Fruit fly (Drosophila melanogaster): ENCODE measurements around the gene sturkopf.

Gene sturkopf

DNA sequence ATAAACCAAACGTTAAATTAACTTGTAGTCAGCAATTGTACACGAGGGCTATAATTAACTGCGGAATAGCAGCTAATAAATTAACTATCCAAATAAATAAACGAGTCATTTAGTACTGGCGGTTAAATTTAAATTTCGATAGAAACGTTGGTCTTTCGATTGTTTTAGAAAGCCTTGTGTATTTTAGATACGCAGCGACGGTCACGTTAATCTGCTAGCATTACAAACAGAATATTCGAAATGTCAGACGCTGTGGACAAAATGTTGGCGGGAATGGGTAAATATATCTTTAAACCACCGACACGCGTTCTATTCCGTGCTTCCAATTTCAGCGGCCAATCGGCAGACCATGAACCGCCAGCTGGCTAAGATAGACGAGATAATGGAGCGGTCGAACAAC lies 18.4 kb upstream of the sturkopf start, which contains the start of gene msd1 (continued):
- TF ChIP-seq CG11085 (GFP tag; IDR thresholded peaks at IDR 0.05) (no peak), zen2 (GFP tag; IDR thresholded peaks at IDR 0.05; ENCODE audit: partially characterized antibody) (no peak), Hmr (GFP tag; optimal IDR thresholded peaks at IDR 0.05) (no peak), CG15514 (GFP tag; optimal IDR thresholded peaks at IDR 0.05) (peak; percentile 33), Mrtf (GFP tag; IDR thresholded peaks at IDR 0.05) (no peak), Lhr (GFP tag; optimal IDR thresholded peaks at IDR 0.05) (no peak), Dref (GFP tag; IDR thresholded peaks at IDR 0.05) (peak; percentile 78), Dad (GFP tag; optimal IDR thresholded peaks at IDR 0.05) (no peak), CG34224 (GFP tag; IDR thresholded peaks at IDR 0.05; ENCODE audit: partially characterized antibody) (0 out of 3 replicates have a peak, but pooled peaks have one; percentile 19), Adf1 (GFP tag; IDR thresholded peaks at IDR 0.05) (no peak), en (GFP tag; optimal IDR thresholded peaks at IDR 0.05) (no peak), tin (GFP tag; optimal IDR thresholded peaks at IDR 0.05) (no peak), CG9727 (GFP tag; optimal IDR thresholded peaks at IDR 0.05) (no peak), toy (GFP tag; IDR thresholded peaks at IDR 0.05) (no peak), az2 (GFP tag; optimal IDR thresholded peaks at IDR 0.05) (no peak), CG8388 (GFP tag; optimal IDR thresholded peaks at IDR 0.05) (no peak), Hr51 (GFP tag; optimal IDR thresholded peaks at IDR 0.05) (no peak), CG18619 (GFP tag; optimal IDR thresholded peaks at IDR 0.05) (no peak), amos (GFP tag; IDR thresholded peaks at IDR 0.05; ENCODE audit: partially characterized antibody) (peak; percentile 35; the same call in 1 of the 2 replicates), Myb (GFP tag; optimal IDR thresholded peaks at IDR 0.05) (peak; percentile 61), Neu2 (GFP tag; optimal IDR thresholded peaks at IDR 0.05; ENCODE audit: borderline replicate concordance) (no peak), nmo (GFP tag; optimal IDR thresholded peaks at IDR 0.05) (no peak), CG34376 (GFP tag; optimal IDR thresholded peaks at IDR 0.05) (no peak), CG14965 (GFP tag; optimal IDR thresholded peaks at IDR 0.05; ENCODE audit: borderline replicate concordance) (no peak), chif (GFP tag; optimal IDR thresholded peaks at IDR 0.05) (no peak), gcm2 (GFP tag; optimal IDR thresholded peaks at IDR 0.05) (no peak), Asciz (GFP tag; optimal IDR thresholded peaks at IDR 0.05) (no peak), CG2120 (GFP tag; optimal IDR thresholded peaks at IDR 0.05) (no peak), vnd (GFP tag; IDR thresholded peaks at IDR 0.05; ENCODE audit: partially characterized antibody) (no peak), CG9797 (GFP tag; optimal IDR thresholded peaks at IDR 0.05) (peak; percentile 63), unc-4 (GFP tag; IDR thresholded peaks at IDR 0.05; ENCODE audit: partially characterized antibody) (no peak), al (GFP tag; IDR thresholded peaks at IDR 0.05) (no peak), fd3F (GFP tag; optimal IDR thresholded peaks at IDR 0.05) (no peak), twi (tag; optimal IDR thresholded peaks at IDR 0.05) (no peak), CG16813 (GFP tag; IDR thresholded peaks at IDR 0.05; ENCODE audit: partially characterized antibody) (no peak), ash1 (GFP tag; optimal IDR thresholded peaks at IDR 0.05) (no peak), Sry-β (GFP tag; optimal IDR thresholded peaks at IDR 0.05) (no peak), CG31441 (GFP tag; IDR thresholded peaks at IDR 0.05) (no peak), Xrp1 (GFP tag; IDR thresholded peaks at IDR 0.05) (no peak), Dll (GFP tag; IDR thresholded peaks at IDR 0.05; ENCODE audit: partially characterized antibody) (peak; percentile 58; the same call in 2 of the 4 replicates), HLH54F (GFP tag; optimal IDR thresholded peaks at IDR 0.05) (no peak), CG12219 (GFP tag; optimal IDR thresholded peaks at IDR 0.05) (no peak), CG2129 (GFP tag; IDR thresholded peaks at IDR 0.05; ENCODE audit: partially characterized antibody) (no peak), CG1529 (GFP tag; optimal IDR thresholded peaks at IDR 0.05) (no peak), Dp (GFP tag; optimal IDR thresholded peaks at IDR 0.05) (peak; percentile 97), NfI (GFP tag; optimal IDR thresholded peaks at IDR 0.05) (no peak), zfh1 (GFP tag; IDR thresholded peaks at IDR 0.05) (no peak), vvl (GFP tag; IDR thresholded peaks at IDR 0.05) (no peak), CG32767 (GFP tag; IDR thresholded peaks at IDR 0.05) (no peak), CG1603 (tag; optimal IDR thresholded peaks at IDR 0.05) (peak; percentile 54)

Data from whole organism, embryonic.